Worm (Caenorhabditis elegans): ENCODE measurements around the gene F57G4.11.

- TF ChIP-seq pes-1 (GFP tag; IDR thresholded peaks at IDR 0.05) = no peak
- no peak for TF ChIP-seq hmg-4 (GFP tag; optimal IDR thresholded peaks at IDR 0.05)
- TF ChIP-seq ama-1 (optimal IDR thresholded peaks at IDR 0.05) = no peak
- no peak for TF ChIP-seq flt-1 (GFP tag; IDR thresholded peaks at IDR 0.05)
- no peak for TF ChIP-seq B0310.2 (tag; optimal IDR thresholded peaks at IDR 0.05)
- TF ChIP-seq F13C5.2 (tag; optimal IDR thresholded peaks at IDR 0.05) = no peak
- TF ChIP-seq ceh-13 (GFP tag; optimal IDR thresholded peaks at IDR 0.05) = no peak
- no peak for TF ChIP-seq ets-7 (tag; optimal IDR thresholded peaks at IDR 0.05)
- no peak for TF ChIP-seq hnd-1 (tag; optimal IDR thresholded peaks at IDR 0.05)
- no peak for TF ChIP-seq ceh-36 (tag; optimal IDR thresholded peaks at IDR 0.05)
- TF ChIP-seq aly-1 (tag; optimal IDR thresholded peaks at IDR 0.05) = no peak
Measured at ce11 chrV:17607797-17608196, 17.2 kb upstream of the F57G4.11 start, which contains the start of gene srz-91.
